Worm (Caenorhabditis elegans) whole organism, L4 larva: ENCODE data around the gene M03C11.3.

Experiments used
- D1046.2 ChIP-seq: fragments of 200-800 bp; sonication (Bioruptor generic); IDR thresholded peaks from 2 replicates; pipeline ENCODE4 v1.3.6; 2022; ENCODE audit warnings: missing genetic modification characterization, missing compliant biosample characterization
- F44E2.7 ChIP-seq: fragments of 200-800 bp; sonication (Bioruptor generic); IDR thresholded peaks from 2 replicates; pipeline ENCODE4 v2.1.2; 2022; ENCODE audit warnings: missing genetic modification characterization, missing compliant biosample characterization
- Y48G9A.11 ChIP-seq: fragments of 200-800 bp; sonication (Bioruptor generic); IDR thresholded peaks from 2 replicates; pipeline ENCODE4 v1.3.6; 2022; ENCODE audit warnings: missing genetic modification reagents, missing genetic modification characterization, missing compliant biosample characterization
- Y5F2A.4 ChIP-seq: fragments of 200-800 bp; sonication (Bioruptor generic); optimal IDR thresholded peaks from 2 replicates; lab custom pipeline; 2018; ENCODE audit warnings: mild to moderate bottlenecking, missing genetic modification characterization, missing compliant biosample characterization
- aha-1 ChIP-seq: fragments of 150-350 bp; peaks from one replicate; lab custom pipeline; 2014; ENCODE audit warnings: missing biosample characterization, missing genetic modification characterization
- ceh-20 ChIP-seq: fragments of 200-800 bp; sonication (Bioruptor generic); IDR thresholded peaks from 2 replicates; pipeline ENCODE4 v1.3.6; 2022; ENCODE audit warnings: missing genetic modification reagents, missing genetic modification characterization, missing compliant biosample characterization
- daf-12 ChIP-seq: fragments of 150-350 bp; optimal IDR thresholded peaks from 2 replicates; lab custom pipeline; 2014; ENCODE audit warnings: missing biosample characterization, missing genetic modification reagents, missing genetic modification characterization
- daf-16 ChIP-seq, 3 experiments: sonication (generic microtip); optimal IDR thresholded peaks; 2 replicates each; lab custom pipeline; 2016 to 2017; ENCODE audit warnings: missing genetic modification characterization in 3 of 3, missing genetic modification reagents in 3 of 3, mild to moderate bottlenecking in 2 of 3, missing compliant biosample characterization in 2 of 3, missing biosample characterization in 1 of 3, moderate library complexity in 1 of 3
- dmd-6 ChIP-seq: fragments of 200-800 bp; sonication (Bioruptor generic); IDR thresholded peaks from 2 replicates; pipeline ENCODE4 v1.3.6; 2022; ENCODE audit warnings: missing genetic modification reagents, missing genetic modification characterization, missing compliant biosample characterization
- duxl-1 ChIP-seq: sonication (generic microtip); optimal IDR thresholded peaks from 2 replicates; lab custom pipeline; 2016; ENCODE audit warnings: mild to moderate bottlenecking, missing genetic modification characterization, moderate library complexity, missing compliant biosample characterization; ENCODE audit not compliant: poor library complexity
- dve-1 ChIP-seq: sonication (generic microtip); optimal IDR thresholded peaks from 2 replicates; lab custom pipeline; 2017; ENCODE audit warnings: antibody characterized with exemption, mild to moderate bottlenecking, missing genetic modification characterization, missing compliant biosample characterization; ENCODE audit not compliant: insufficient read depth
- gei-8 ChIP-seq: fragments of 200-800 bp; sonication (Bioruptor generic); optimal IDR thresholded peaks from 2 replicates; lab custom pipeline; 2018; ENCODE audit warnings: mild to moderate bottlenecking, missing genetic modification characterization, missing compliant biosample characterization
- hif-1 ChIP-seq, 2 experiments: sonication (generic microtip); optimal IDR thresholded peaks; 2 replicates each; lab custom pipeline; 2016 to 2017; ENCODE audit warnings: missing compliant biosample characterization in 2 of 2, missing genetic modification characterization in 2 of 2, missing genetic modification reagents in 2 of 2, missing genotype in 2 of 2, mild to moderate bottlenecking in 1 of 2
- hlh-11 ChIP-seq: fragments of 200-800 bp; sonication (Bioruptor generic); optimal IDR thresholded peaks from 2 replicates; lab custom pipeline; 2018; ENCODE audit warnings: mild to moderate bottlenecking, missing genetic modification characterization, missing compliant biosample characterization
- hlh-30 ChIP-seq: sonication (generic microtip); optimal IDR thresholded peaks from 2 replicates; lab custom pipeline; 2017; ENCODE audit warnings: antibody characterized with exemption, mild to moderate bottlenecking, missing genetic modification characterization, missing compliant biosample characterization; ENCODE audit not compliant: insufficient read depth
- hmg-1.1 ChIP-seq: fragments of 200-800 bp; sonication (Bioruptor generic); IDR thresholded peaks from 2 replicates; pipeline ENCODE4 v1.3.6; 2022; ENCODE audit warnings: missing genetic modification reagents, missing genetic modification characterization, missing compliant biosample characterization
- lsy-2 ChIP-seq, 2 experiments: fragments of 150-350 bp in 1 of 2; sonication (generic microtip) in 1 of 2; optimal IDR thresholded peaks; 2 replicates each; lab custom pipeline; 2014 to 2017; ENCODE audit warnings: missing biosample characterization in 2 of 2, missing genetic modification characterization in 2 of 2
- mep-1 ChIP-seq: fragments of 150-350 bp; sonication (generic microtip); optimal IDR thresholded peaks from 3 replicates; lab custom pipeline; 2014; ENCODE audit warnings: missing biosample characterization, missing genetic modification characterization
- mes-2 ChIP-seq: sonication (generic microtip); optimal IDR thresholded peaks from 2 replicates; lab custom pipeline; 2016; ENCODE audit warnings: missing genotype, mild to moderate bottlenecking, missing genetic modification characterization, missing compliant biosample characterization; ENCODE audit not compliant: poor library complexity, severe bottlenecking
- nhr-102 ChIP-seq: sonication (generic microtip); optimal IDR thresholded peaks from 2 replicates; lab custom pipeline; 2016; ENCODE audit warnings: mild to moderate bottlenecking, missing genetic modification characterization, moderate library complexity, missing compliant biosample characterization
- nhr-237 ChIP-seq: sonication (generic microtip); optimal IDR thresholded peaks from 2 replicates; lab custom pipeline; 2017; ENCODE audit warnings: missing biosample characterization, missing genetic modification characterization
- nhr-28 ChIP-seq: fragments of 150-350 bp; optimal IDR thresholded peaks from 2 replicates; lab custom pipeline; 2014; ENCODE audit warnings: missing biosample characterization, missing genetic modification characterization
- nhr-42 ChIP-seq: fragments of 200-800 bp; sonication (Bioruptor generic); IDR thresholded peaks from 2 replicates; pipeline ENCODE4 v1.3.6; 2022; ENCODE audit warnings: missing genetic modification characterization, missing compliant biosample characterization
- nhr-48 ChIP-seq: sonication (generic microtip); optimal IDR thresholded peaks from 2 replicates; lab custom pipeline; 2016; ENCODE audit warnings: mild to moderate bottlenecking, missing genetic modification characterization, missing compliant biosample characterization
- nhr-6 ChIP-seq: fragments of 150-350 bp; optimal IDR thresholded peaks from 2 replicates; lab custom pipeline; 2014; ENCODE audit warnings: missing biosample characterization, missing genetic modification characterization
- nhr-77 ChIP-seq: fragments of 150-350 bp; optimal IDR thresholded peaks from 2 replicates; lab custom pipeline; 2014; ENCODE audit warnings: missing biosample characterization, missing genetic modification characterization
- rbr-2 ChIP-seq: sonication (generic microtip); optimal IDR thresholded peaks from 2 replicates; lab custom pipeline; 2016; ENCODE audit warnings: missing genotype, missing genetic modification characterization, missing compliant biosample characterization
- sdz-12 ChIP-seq: fragments of 200-800 bp; sonication (Bioruptor generic); optimal IDR thresholded peaks from 2 replicates; lab custom pipeline; 2018; ENCODE audit warnings: mild to moderate bottlenecking, missing genetic modification characterization, missing compliant biosample characterization
- unc-39 ChIP-seq: sonication (generic microtip); optimal IDR thresholded peaks from 2 replicates; lab custom pipeline; 2017; ENCODE audit warnings: missing biosample characterization, missing genetic modification characterization
- unc-62 ChIP-seq, 3 experiments: fragments of 150-350 bp in 1 of 3; sonication (generic microtip); optimal IDR thresholded peaks in 2 of 3; peaks in 1 of 3; 1 replicate in 1 of 3; 2 replicates in 2 of 3; lab custom pipeline; 2014 to 2017; ENCODE audit warnings: missing biosample characterization in 3 of 3, missing genetic modification characterization in 3 of 3, missing genetic modification reagents in 3 of 3, missing genotype in 1 of 3
- zfp-2 ChIP-seq: sonication (generic microtip); optimal IDR thresholded peaks from 2 replicates; lab custom pipeline; 2016; ENCODE audit warnings: mild to moderate bottlenecking, missing genetic modification characterization, missing compliant biosample characterization
- zip-11 ChIP-seq: fragments of 200-800 bp; sonication (Bioruptor generic); IDR thresholded peaks from 2 replicates; pipeline ENCODE4 v1.3.6; 2022; ENCODE audit warnings: missing genetic modification characterization, missing compliant biosample characterization
- ztf-11 ChIP-seq: fragments of 150-350 bp; optimal IDR thresholded peaks from 2 replicates; lab custom pipeline; 2014; ENCODE audit warnings: missing biosample characterization, missing genetic modification characterization

Gene M03C11.3

DNA sequence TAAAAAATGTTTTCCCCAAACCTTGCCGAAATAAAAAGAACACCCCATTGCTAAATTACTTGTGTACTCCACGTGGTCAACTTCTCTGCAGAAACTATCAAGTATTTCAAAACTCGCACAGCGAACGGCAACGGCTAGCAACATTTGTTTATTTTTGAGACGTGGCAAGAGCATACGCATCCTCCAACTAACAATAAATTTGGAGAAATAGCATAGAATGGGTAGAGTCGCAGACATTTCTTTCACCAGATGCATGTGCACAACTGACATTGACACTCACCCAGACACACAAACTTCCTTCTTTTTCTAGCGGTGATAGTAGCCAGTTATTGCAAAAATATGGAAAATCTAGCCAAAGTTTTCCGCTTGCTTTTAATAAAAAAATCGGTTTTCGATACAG lies 25.2 kb upstream of the M03C11.3 start:
- TF ChIP-seq unc-62 (GFP tag; optimal IDR thresholded peaks at IDR 0.05 in 1 of 2; lab: Kevin White, UChicago) = peak in 1 of 2 experiments; percentile 15
- TF ChIP-seq unc-62 (tag; optimal IDR thresholded peaks at IDR 0.05; lab: Kevin White, UChicago) = no peak
- TF ChIP-seq daf-16 (GFP tag; optimal IDR thresholded peaks at IDR 0.05; lab: Kevin White, UChicago) = no peak
- peak; percentile 12 for TF ChIP-seq daf-16 (tag; optimal IDR thresholded peaks at IDR 0.05; lab: Kevin White, UChicago)
- peak; percentile 44 for TF ChIP-seq aha-1 (tag; lab: Kevin White, UChicago)
- no peak for TF ChIP-seq daf-12 (tag; lab: Kevin White, UChicago)

DNA sequence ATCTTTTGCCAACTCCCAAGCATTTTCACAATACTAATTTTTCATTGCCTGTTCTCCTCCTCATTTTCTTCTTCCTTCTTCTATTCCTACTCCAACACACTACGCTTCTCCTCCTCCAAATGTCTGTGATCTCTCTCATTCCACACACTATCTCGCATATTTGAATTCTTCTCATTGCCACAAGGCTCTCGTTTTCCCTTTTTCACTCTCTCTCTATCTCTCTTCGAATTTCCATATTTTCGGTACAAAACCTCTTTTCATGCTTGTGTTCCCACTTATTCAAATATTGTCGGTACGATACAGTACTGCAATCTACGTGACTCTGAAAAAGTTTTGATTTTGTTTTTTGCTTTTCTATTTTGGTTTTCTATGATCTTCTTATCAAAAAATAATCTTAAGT lies 24.2 kb upstream of the M03C11.3 start:
- peak; percentile 69 for TF ChIP-seq nhr-28 (tag; lab: Kevin White, UChicago)
- no peak for TF ChIP-seq hlh-11 (tag; lab: Kevin White, UChicago)
- TF ChIP-seq mes-2 = peak; percentile 17
- TF ChIP-seq ceh-20 (GFP tag; lab: Robert Waterston, UW) = no peak
- peak; percentile 37; the same call in 1 of the 2 replicates for TF ChIP-seq hmg-1.1
- TF ChIP-seq lsy-2 (tag; optimal IDR thresholded peaks at IDR 0.05; lab: Kevin White, UChicago) = peak in 1 of 2 experiments; percentile 53
- no peak for TF ChIP-seq D1046.2 (GFP tag; lab: Robert Waterston, UW)
- TF ChIP-seq duxl-1 (tag; lab: Kevin White, UChicago) = no peak
- TF ChIP-seq rbr-2 = no peak
- TF ChIP-seq nhr-6 (tag; lab: Kevin White, UChicago) = peak; percentile 17
- peak; percentile 8 for TF ChIP-seq hlh-30 (tag; lab: Kevin White, UChicago)
- no peak for TF ChIP-seq ztf-11 (tag; lab: Kevin White, UChicago)
- no peak for TF ChIP-seq gei-8 (GFP tag; lab: Kevin White, UChicago)
- no peak for TF ChIP-seq nhr-48 (tag; lab: Kevin White, UChicago)
- no peak for TF ChIP-seq nhr-42 (GFP tag; lab: Robert Waterston, UW)
- TF ChIP-seq mep-1 (tag; lab: Kevin White, UChicago) = peak; percentile 30
- TF ChIP-seq nhr-102 (tag; lab: Kevin White, UChicago) = no peak
- TF ChIP-seq hif-1 (tag; optimal IDR thresholded peaks at IDR 0.05; lab: Kevin White, UChicago) = peak in 1 of 2 experiments; percentile 66
- no peak for TF ChIP-seq F44E2.7 (GFP tag; lab: Robert Waterston, UW)
- TF ChIP-seq zfp-2 (tag; lab: Kevin White, UChicago) = no peak
- TF ChIP-seq unc-62 (GFP tag; optimal IDR thresholded peaks at IDR 0.05 in 1 of 2; lab: Kevin White, UChicago) = no peak
- no peak for TF ChIP-seq unc-62 (tag; optimal IDR thresholded peaks at IDR 0.05; lab: Kevin White, UChicago)
- no peak for TF ChIP-seq zip-11 (GFP tag; lab: Robert Waterston, UW)
- TF ChIP-seq dve-1 (tag; lab: Kevin White, UChicago) = peak; percentile 14

DNA sequence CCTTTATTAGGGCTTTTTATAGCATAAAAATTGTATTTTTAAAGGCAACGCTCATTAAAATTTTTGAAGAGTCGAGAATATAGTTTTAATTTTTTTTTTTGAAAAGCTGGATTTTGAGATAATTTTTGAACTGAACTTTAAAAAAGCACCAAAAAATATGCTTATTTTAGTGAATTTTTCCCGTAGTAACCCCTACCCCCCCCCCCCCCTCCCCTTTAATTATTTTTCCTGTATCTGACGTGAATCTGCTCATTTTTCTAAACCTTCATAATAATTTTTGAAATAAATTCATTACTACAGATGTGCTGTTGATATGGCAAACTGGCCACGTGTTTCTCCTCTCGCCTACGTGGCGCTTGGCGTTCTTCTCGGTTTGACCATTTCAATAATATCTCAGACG lies 23.4 kb upstream of the M03C11.3 start, which contains the start of gene C38H2.2:
Gene C38H2.2, plus strand, starts transcription at position 301 of the 400 bp plus-strand sequence.
- TF ChIP-seq unc-62 (GFP tag; optimal IDR thresholded peaks at IDR 0.05 in 1 of 2; lab: Kevin White, UChicago) (no peak), unc-62 (tag; optimal IDR thresholded peaks at IDR 0.05; lab: Kevin White, UChicago) (no peak), Y48G9A.11 (GFP tag; lab: Robert Waterston, UW) (no peak), sdz-12 (GFP tag; lab: Kevin White, UChicago) (no peak), aha-1 (tag; lab: Kevin White, UChicago) (peak; percentile 38)

DNA sequence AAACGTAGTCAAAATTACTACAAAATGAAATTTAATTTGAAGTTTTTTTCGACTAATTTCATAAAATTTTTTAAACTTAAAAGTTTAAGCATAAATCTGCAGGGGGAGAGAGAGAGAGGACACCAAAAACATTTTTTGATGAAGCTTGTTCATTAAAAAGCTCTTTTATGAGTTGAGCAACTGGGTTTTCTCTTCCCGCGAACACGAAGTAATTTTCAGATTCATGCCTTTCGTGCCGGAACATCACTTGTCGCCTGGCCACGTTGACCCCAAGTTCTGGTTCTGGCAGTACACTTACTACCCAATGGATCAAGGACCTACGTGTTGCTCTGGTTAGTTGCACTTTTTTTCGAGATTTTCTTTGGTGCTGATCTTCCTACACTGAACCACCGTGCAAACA lies 21.1 kb upstream of the M03C11.3 start:
- TF ChIP-seq unc-39 (tag; lab: Kevin White, UChicago) = no peak
- no peak for TF ChIP-seq nhr-28 (tag; lab: Kevin White, UChicago)
- TF ChIP-seq nhr-77 (tag; lab: Kevin White, UChicago) = no peak
- TF ChIP-seq daf-16 (GFP tag; optimal IDR thresholded peaks at IDR 0.05; lab: Kevin White, UChicago) = no peak
- TF ChIP-seq daf-16 (tag; optimal IDR thresholded peaks at IDR 0.05; lab: Kevin White, UChicago) = no peak
- peak; percentile 91 for TF ChIP-seq aha-1 (tag; lab: Kevin White, UChicago)
- TF ChIP-seq nhr-237 = no peak
- no peak for TF ChIP-seq dmd-6 (GFP tag; lab: Robert Waterston, UW)
- TF ChIP-seq Y5F2A.4 (GFP tag; lab: Kevin White, UChicago) = no peak
